Worm (Caenorhabditis elegans) whole organism, L2 larva: ENCODE measurements around the gene dsl-5.
A peak's percentile ranks its signal among the peaks of the same experiment; 100 is the strongest.

ENCODE experiments used
- C34F6.9 ChIP-seq: fragments of 150-350 bp; optimal IDR thresholded peaks from 2 replicates; lab custom pipeline; 2014; ENCODE audit warnings: missing biosample characterization, missing genetic modification characterization
- F13H6.1 ChIP-seq: sonication (generic microtip); optimal IDR thresholded peaks from 2 replicates; lab custom pipeline; 2016; ENCODE audit warnings: missing genetic modification characterization, missing compliant biosample characterization
- R02D3.7 ChIP-seq: fragments of 150-350 bp; optimal IDR thresholded peaks from 2 replicates; lab custom pipeline; 2014; ENCODE audit warnings: missing biosample characterization, missing genetic modification characterization
- Y55F3AM.14 ChIP-seq: fragments of 200-800 bp; sonication (Bioruptor generic); optimal IDR thresholded peaks from 2 replicates; lab custom pipeline; 2018; ENCODE audit warnings: mild to moderate bottlenecking, missing genetic modification characterization, missing compliant biosample characterization
- ZK546.5 ChIP-seq: sonication (generic microtip); optimal IDR thresholded peaks from 2 replicates; lab custom pipeline; 2017; ENCODE audit warnings: missing biosample characterization, missing genetic modification characterization
- alr-1 ChIP-seq: fragments of 150-350 bp; optimal IDR thresholded peaks from 2 replicates; lab custom pipeline; 2014; ENCODE audit warnings: missing biosample characterization, missing genetic modification characterization
- aly-2 ChIP-seq: fragments of 150-350 bp; optimal IDR thresholded peaks from 2 replicates; lab custom pipeline; 2014; ENCODE audit warnings: missing biosample characterization, missing genetic modification characterization
- ama-1 ChIP-seq: fragments of 150-350 bp; optimal IDR thresholded peaks from 2 replicates; lab custom pipeline; 2018; ENCODE audit warnings: inconsistent platforms
- ceh-16 ChIP-seq: fragments of 150-350 bp; optimal IDR thresholded peaks from 2 replicates; lab custom pipeline; 2014; ENCODE audit warnings: missing biosample characterization, missing genetic modification characterization
- crh-2 ChIP-seq: sonication (generic microtip); optimal IDR thresholded peaks from 2 replicates; lab custom pipeline; 2017; ENCODE audit warnings: missing biosample characterization, missing genetic modification characterization
- egl-27 ChIP-seq: sonication (generic microtip); optimal IDR thresholded peaks from 3 replicates; lab custom pipeline; 2017; ENCODE audit warnings: missing biosample characterization, missing genetic modification reagents, missing genetic modification characterization
- elt-1 ChIP-seq: fragments of 150-350 bp; optimal IDR thresholded peaks from 2 replicates; lab custom pipeline; 2014; ENCODE audit warnings: missing biosample characterization, missing genetic modification characterization
- elt-3 ChIP-seq: sonication (generic microtip); optimal IDR thresholded peaks from 2 replicates; lab custom pipeline; 2017; ENCODE audit warnings: missing biosample characterization, missing genetic modification characterization
- fos-1 ChIP-seq: fragments of 150-350 bp; optimal IDR thresholded peaks from 2 replicates; lab custom pipeline; 2014; ENCODE audit warnings: missing biosample characterization, missing genetic modification characterization
- gmeb-1 ChIP-seq: fragments of 150-350 bp; optimal IDR thresholded peaks from 2 replicates; lab custom pipeline; 2014; ENCODE audit warnings: missing biosample characterization, missing genetic modification characterization
- lin-13 ChIP-seq: fragments of 150-350 bp; optimal IDR thresholded peaks from 2 replicates; lab custom pipeline; 2014; ENCODE audit warnings: missing biosample characterization, missing genetic modification reagents, missing genetic modification characterization
- lin-39 ChIP-seq: fragments of 150-350 bp; optimal IDR thresholded peaks from 2 replicates; lab custom pipeline; 2014; ENCODE audit warnings: missing biosample characterization, missing genetic modification reagents, missing genetic modification characterization
- lsy-2 ChIP-seq, 2 experiments: fragments of 150-350 bp in 1 of 2; sonication (generic microtip) in 1 of 2; optimal IDR thresholded peaks; 2 replicates each; lab custom pipeline; 2014 to 2017; ENCODE audit warnings: missing biosample characterization in 2 of 2, missing genetic modification characterization in 2 of 2
- mab-5 ChIP-seq: fragments of 150-350 bp; optimal IDR thresholded peaks from 2 replicates; lab custom pipeline; 2014; ENCODE audit warnings: missing biosample characterization, missing genetic modification characterization
- mdl-1 ChIP-seq, 2 experiments: fragments of 150-350 bp in 1 of 2; sonication (generic microtip) in 1 of 2; optimal IDR thresholded peaks; 2 replicates each; lab custom pipeline; 2017; ENCODE audit warnings: missing biosample characterization in 2 of 2, missing genetic modification characterization in 2 of 2
- nhr-11 ChIP-seq: fragments of 150-350 bp; optimal IDR thresholded peaks from 2 replicates; lab custom pipeline; 2014; ENCODE audit warnings: missing biosample characterization, missing genetic modification characterization
- nhr-129 ChIP-seq: fragments of 150-350 bp; optimal IDR thresholded peaks from 2 replicates; lab custom pipeline; 2014; ENCODE audit warnings: missing biosample characterization, missing genetic modification characterization
- nhr-21 ChIP-seq: fragments of 150-350 bp; optimal IDR thresholded peaks from 2 replicates; lab custom pipeline; 2014; ENCODE audit warnings: missing biosample characterization, missing genetic modification characterization
- nhr-23 ChIP-seq: fragments of 150-350 bp; optimal IDR thresholded peaks from 2 replicates; lab custom pipeline; 2014; ENCODE audit warnings: missing biosample characterization, missing genetic modification reagents, missing genetic modification characterization
- nhr-237 ChIP-seq: fragments of 150-350 bp; optimal IDR thresholded peaks from 2 replicates; lab custom pipeline; 2014; ENCODE audit warnings: missing biosample characterization, missing genetic modification characterization
- nhr-6 ChIP-seq: fragments of 150-350 bp; optimal IDR thresholded peaks from 2 replicates; lab custom pipeline; 2014; ENCODE audit warnings: missing biosample characterization, missing genetic modification characterization
- sem-4 ChIP-seq: fragments of 150-350 bp; optimal IDR thresholded peaks from 2 replicates; lab custom pipeline; 2014; ENCODE audit warnings: missing biosample characterization, missing genetic modification reagents, missing genetic modification characterization
- sma-3 ChIP-seq: sonication (generic microtip); optimal IDR thresholded peaks from 2 replicates; lab custom pipeline; 2016; ENCODE audit warnings: missing genetic modification reagents, missing genetic modification characterization, missing compliant biosample characterization
- sma-9 ChIP-seq, 2 experiments: fragments of 150-350 bp in 1 of 2; sonication (generic microtip) in 1 of 2; optimal IDR thresholded peaks; 2 replicates each; lab custom pipeline; 2014 to 2016; ENCODE audit warnings: missing genetic modification characterization in 2 of 2, mild to moderate bottlenecking in 1 of 2, missing biosample characterization in 1 of 2, missing compliant biosample characterization in 1 of 2, missing genetic modification reagents in 1 of 2, moderate library complexity in 1 of 2
- snpc-4 ChIP-seq: fragments of 150-350 bp; optimal IDR thresholded peaks from 2 replicates; lab custom pipeline; 2014; ENCODE audit warnings: missing biosample characterization, missing genetic modification characterization
- unc-39 ChIP-seq: fragments of 150-350 bp; optimal IDR thresholded peaks from 2 replicates; lab custom pipeline; 2014; ENCODE audit warnings: missing biosample characterization, missing genetic modification characterization
- unc-55 ChIP-seq: fragments of 150-350 bp; sonication (generic microtip); optimal IDR thresholded peaks from 3 replicates; lab custom pipeline; 2014; ENCODE audit warnings: missing biosample characterization, missing genetic modification reagents, missing genetic modification characterization
- zag-1 ChIP-seq: fragments of 150-350 bp; optimal IDR thresholded peaks from 2 replicates; lab custom pipeline; 2014; ENCODE audit warnings: missing biosample characterization, missing genetic modification characterization

The dsl-5 gene

ce11 chrIV:11627847-11628246 lies 7.0 kb upstream of the dsl-5 start, which contains the start of gene lys-6:
TSS of gene lys-6 (minus strand) at chrIV:11627947.
- TF ChIP-seq F13H6.1 (no peak), elt-1 (no peak), nhr-21 (tag; lab: Kevin White, UChicago) (no peak), elt-3 (tag; lab: Kevin White, UChicago) (no peak), crh-2 (no peak), C34F6.9 (no peak), ZK546.5 (no peak), egl-27 (tag; lab: Kevin White, UChicago) (no peak), lsy-2 (tag; optimal IDR thresholded peaks at IDR 0.05; lab: Kevin White, UChicago) (no peak), sma-9 (GFP tag; optimal IDR thresholded peaks at IDR 0.05; lab: Kevin White, UChicago) (no peak), sma-9 (tag; optimal IDR thresholded peaks at IDR 0.05; lab: Kevin White, UChicago) (no peak), nhr-23 (no peak), nhr-6 (no peak), sem-4 (tag; lab: Kevin White, UChicago) (no peak), mab-5 (tag; lab: Kevin White, UChicago) (no peak)
- TF ChIP-seq, all 48 proteins: peak for 0

ce11 chrIV:11625482-11625881 lies 4.7 kb upstream of the dsl-5 start, which contains the start of gene lys-5:
TSS of gene lys-5 (minus strand) at chrIV:11625582.
- TF ChIP-seq R02D3.7 (tag; lab: Kevin White, UChicago) (no peak), unc-55 (GFP tag; lab: Kevin White, UChicago) (no peak), F13H6.1 (no peak), nhr-129 (no peak), lsy-2 (tag; optimal IDR thresholded peaks at IDR 0.05; lab: Kevin White, UChicago) (no peak), egl-27 (tag; lab: Kevin White, UChicago) (no peak), sma-3 (no peak), nhr-11 (tag; lab: Kevin White, UChicago) (no peak), snpc-4 (tag; lab: Kevin White, UChicago) (no peak)
- TF ChIP-seq, all 48 proteins: peak for 0

- TF ChIP-seq C34F6.9 (no peak), F13H6.1 (no peak), crh-2 (peak; percentile 27), gmeb-1 (tag; lab: Kevin White, UChicago) (peak; percentile 7), ceh-16 (tag; lab: Kevin White, UChicago) (no peak), fos-1 (peak; percentile 40), mab-5 (tag; lab: Kevin White, UChicago) (no peak), sma-9 (GFP tag; optimal IDR thresholded peaks at IDR 0.05; lab: Kevin White, UChicago) (peak; percentile 54), sma-9 (tag; optimal IDR thresholded peaks at IDR 0.05; lab: Kevin White, UChicago) (no peak), nhr-237 (no peak)
- TF ChIP-seq, all 48 proteins: peak for 4
These were observed 3.0 kb upstream of the dsl-5 start for ce11 chrIV:11623759-11624287.

- TF ChIP-seq lin-13 (GFP tag; lab: Kevin White, UChicago), result no peak
- TF ChIP-seq elt-3 (tag; lab: Kevin White, UChicago), result no peak
- no peak for TF ChIP-seq mdl-1 (tag; optimal IDR thresholded peaks at IDR 0.05; lab: Kevin White, UChicago)
- no peak for TF ChIP-seq alr-1 (tag; lab: Kevin White, UChicago)
- TF ChIP-seq C34F6.9, result no peak
- peak; percentile 25 for TF ChIP-seq sma-9 (GFP tag; optimal IDR thresholded peaks at IDR 0.05; lab: Kevin White, UChicago)
- TF ChIP-seq sma-9 (tag; optimal IDR thresholded peaks at IDR 0.05; lab: Kevin White, UChicago), result no peak
- TF ChIP-seq ama-1, result no peak
- no peak for TF ChIP-seq nhr-6
- no peak for TF ChIP-seq R02D3.7 (tag; lab: Kevin White, UChicago)
- TF ChIP-seq gmeb-1 (tag; lab: Kevin White, UChicago), result no peak
- no peak for TF ChIP-seq unc-39
- no peak for TF ChIP-seq sem-4 (tag; lab: Kevin White, UChicago)
- TF ChIP-seq elt-1, result no peak
- peak; percentile 38 for TF ChIP-seq fos-1
- TF ChIP-seq, all 48 proteins: peak for 2
These were observed 2.3 kb upstream of the dsl-5 start, which contains the start of gene lys-4 for ce11 chrIV:11623060-11623459. TSS of gene lys-4 (minus strand) at chrIV:11623174.

ce11 chrIV:11622336-11622735 lies 1.5 kb upstream of the dsl-5 start:
- no peak for TF ChIP-seq elt-3 (tag; lab: Kevin White, UChicago)
- no peak for TF ChIP-seq zag-1 (tag; lab: Kevin White, UChicago)
- TF ChIP-seq nhr-11 (tag; lab: Kevin White, UChicago), result no peak
- no peak for TF ChIP-seq nhr-129
- no peak for TF ChIP-seq nhr-21 (tag; lab: Kevin White, UChicago)
- TF ChIP-seq nhr-6, result no peak
- no peak for TF ChIP-seq R02D3.7 (tag; lab: Kevin White, UChicago)
- no peak for TF ChIP-seq lin-39
- no peak for TF ChIP-seq Y55F3AM.14 (GFP tag; lab: Kevin White, UChicago)
- TF ChIP-seq sma-3, result no peak
- TF ChIP-seq egl-27 (tag; lab: Kevin White, UChicago), result no peak
- no peak for TF ChIP-seq snpc-4 (tag; lab: Kevin White, UChicago)
- TF ChIP-seq aly-2 (tag; lab: Kevin White, UChicago), result no peak
- no peak for TF ChIP-seq mab-5 (tag; lab: Kevin White, UChicago)
- TF ChIP-seq nhr-23, result no peak
- TF ChIP-seq fos-1, result no peak
